Fruit fly (Drosophila melanogaster) whole organism, embryonic: ENCODE results near the gene Targ2.

Experiments
- Atf3 ChIP-seq: fragments of 200-800 bp; sonication (Bioruptor generic); optimal IDR thresholded peaks from 3 replicates; lab custom pipeline; 2016; ENCODE audit warnings: missing biosample characterization, missing genetic modification characterization
- Awh ChIP-seq: fragments of 200-800 bp; sonication (Bioruptor generic); IDR thresholded peaks from 2 replicates; pipeline ENCODE4, ENCODE4 v1.3.6; 2022; ENCODE audit warnings: missing biosample characterization, missing genetic modification characterization
- CG10147 ChIP-seq: fragments of 200-800 bp; sonication (Bioruptor generic); optimal IDR thresholded peaks from 2 replicates; lab custom pipeline; 2019; ENCODE audit warnings: missing biosample characterization, mild to moderate bottlenecking, missing genetic modification characterization, moderate library complexity
- CG11247 ChIP-seq: fragments of 200-800 bp; sonication (Bioruptor generic); IDR thresholded peaks from 2 replicates; pipeline ENCODE4 v1.3.6; 2022; ENCODE audit warnings: missing biosample characterization, missing genetic modification characterization
- CG13424 ChIP-seq: fragments of 200-800 bp; sonication (Bioruptor generic); optimal IDR thresholded peaks from 2 replicates; lab custom pipeline; 2019; ENCODE audit warnings: missing biosample characterization, mild to moderate bottlenecking, missing genetic modification characterization, moderate library complexity
- CG15601 ChIP-seq: fragments of 200-800 bp; sonication (Bioruptor generic); optimal IDR thresholded peaks from 3 replicates; lab custom pipeline; 2019; ENCODE audit warnings: missing biosample characterization, mild to moderate bottlenecking, missing genetic modification characterization, moderate library complexity
- CG16813 ChIP-seq: fragments of 200-800 bp; sonication (Bioruptor generic); IDR thresholded peaks from 3 replicates; pipeline ENCODE4 v1.3.6; 2022; ENCODE audit warnings: missing biosample characterization, missing genetic modification characterization; ENCODE audit not compliant: partially characterized antibody
- CG17328 ChIP-seq: fragments of 200-800 bp; sonication (Bioruptor generic); IDR thresholded peaks from 2 replicates; pipeline ENCODE4 v1.3.6; 2022; ENCODE audit warnings: missing biosample characterization, missing genetic modification characterization
- CG17361 ChIP-seq: fragments of 200-800 bp; sonication (Bioruptor generic); IDR thresholded peaks from 3 replicates; pipeline ENCODE4 v1.3.6; 2022; ENCODE audit warnings: missing biosample characterization, missing genetic modification characterization
- CG18262 ChIP-seq: fragments of 200-800 bp; optimal IDR thresholded peaks from 3 replicates; lab custom pipeline; 2019; ENCODE audit warnings: missing biosample characterization, mild to moderate bottlenecking, missing genetic modification characterization, moderate library complexity
- CG18599 ChIP-seq: fragments of 200-800 bp; sonication (Bioruptor generic); optimal IDR thresholded peaks from 3 replicates; lab custom pipeline; 2017; ENCODE audit warnings: missing biosample characterization, missing genetic modification characterization, mild to moderate bottlenecking, moderate library complexity, missing genetic modification reagents
- CG2120 ChIP-seq: fragments of 200-800 bp; sonication (Bioruptor generic); optimal IDR thresholded peaks from 3 replicates; lab custom pipeline; 2016; ENCODE audit warnings: missing biosample characterization, missing genetic modification characterization
- CG31441 ChIP-seq: fragments of 200-800 bp; sonication (Bioruptor generic); IDR thresholded peaks from 2 replicates; pipeline ENCODE4 v1.3.6; 2022; ENCODE audit warnings: missing biosample characterization, missing genetic modification characterization
- CG3726 ChIP-seq: fragments of 200-800 bp; sonication (Bioruptor generic); IDR thresholded peaks from 3 replicates; pipeline ENCODE4, ENCODE4 v1.3.6; 2022; ENCODE audit warnings: missing biosample characterization, missing genetic modification characterization
- CG4854 ChIP-seq: fragments of 200-800 bp; sonication (Bioruptor generic); optimal IDR thresholded peaks from 2 replicates; lab custom pipeline; 2016; ENCODE audit warnings: missing biosample characterization, missing genetic modification characterization, inconsistent platforms
- CG6654 ChIP-seq: fragments of 200-800 bp; sonication (Bioruptor generic); optimal IDR thresholded peaks from 2 replicates; lab custom pipeline; 2017; ENCODE audit warnings: missing biosample characterization, mild to moderate bottlenecking, missing genetic modification characterization
- CG7786 ChIP-seq: fragments of 200-800 bp; sonication (Bioruptor generic); optimal IDR thresholded peaks from 2 replicates; lab custom pipeline; 2016; ENCODE audit warnings: missing biosample characterization, missing genetic modification characterization
- CG8290 ChIP-seq, 3 experiments: fragments of 200-800 bp; sonication (Bioruptor generic); optimal IDR thresholded peaks; 2 replicates each; lab custom pipeline; 2016 to 2019; ENCODE audit warnings: missing biosample characterization in 3 of 3, missing genetic modification characterization in 3 of 3, mild to moderate bottlenecking in 2 of 3, moderate library complexity in 1 of 3
- CG8924 ChIP-seq: fragments of 200-800 bp; optimal IDR thresholded peaks from 3 replicates; lab custom pipeline; 2019; ENCODE audit warnings: missing biosample characterization, mild to moderate bottlenecking, missing genetic modification characterization, moderate library complexity
- CTCF ChIP-seq: fragments of 200-800 bp; sonication (Bioruptor generic); optimal IDR thresholded peaks from 2 replicates; lab custom pipeline; 2017; ENCODE audit warnings: missing biosample characterization, mild to moderate bottlenecking, missing genetic modification characterization, moderate library complexity
- Doc3 ChIP-seq: fragments of 200-800 bp; sonication (Bioruptor generic); IDR thresholded peaks from 3 replicates; pipeline ENCODE4 v1.3.6; 2022; ENCODE audit warnings: missing biosample characterization, missing genetic modification characterization; ENCODE audit not compliant: partially characterized antibody
- MBD-R2 ChIP-seq: fragments of 200-800 bp; sonication (Bioruptor generic); IDR thresholded peaks from 2 replicates; pipeline ENCODE4 v1.3.6; 2022; ENCODE audit warnings: missing biosample characterization, missing genetic modification characterization
- NfI ChIP-seq: fragments of 200-800 bp; sonication (Bioruptor generic); optimal IDR thresholded peaks from 3 replicates; lab custom pipeline; 2018; ENCODE audit warnings: missing biosample characterization, mild to moderate bottlenecking, missing genetic modification characterization, moderate library complexity
- Optix ChIP-seq: fragments of 200-800 bp; sonication (Bioruptor generic); IDR thresholded peaks from 3 replicates; pipeline ENCODE4 v1.3.6; 2022; ENCODE audit warnings: missing biosample characterization, missing genetic modification characterization
- Side ChIP-seq: fragments of 200-800 bp; sonication (Bioruptor generic); optimal IDR thresholded peaks from 2 replicates; lab custom pipeline; 2016; ENCODE audit warnings: missing biosample characterization, missing genetic modification characterization
- al ChIP-seq: fragments of 200-800 bp; sonication (Bioruptor generic); IDR thresholded peaks from 2 replicates; pipeline ENCODE4 v1.3.6; 2022; ENCODE audit warnings: missing biosample characterization, missing genetic modification characterization
- amos ChIP-seq: fragments of 200-800 bp; sonication (Bioruptor generic); IDR thresholded peaks from 2 replicates; pipeline ENCODE4 v1.3.6; 2022; ENCODE audit warnings: missing biosample characterization, missing genetic modification characterization; ENCODE audit not compliant: partially characterized antibody
- ap ChIP-seq: fragments of 200-800 bp; sonication (Bioruptor generic); IDR thresholded peaks from 2 replicates; pipeline ENCODE4 v1.3.6; 2022; ENCODE audit warnings: missing biosample characterization, missing genetic modification characterization
- bigmax ChIP-seq: fragments of 200-800 bp; sonication (Bioruptor generic); optimal IDR thresholded peaks from 2 replicates; lab custom pipeline; 2018; ENCODE audit warnings: missing biosample characterization, mild to moderate bottlenecking, missing genetic modification characterization
- cato ChIP-seq: fragments of 200-800 bp; sonication (Bioruptor generic); optimal IDR thresholded peaks from 2 replicates; lab custom pipeline; 2016; ENCODE audit warnings: missing biosample characterization, missing genetic modification characterization, borderline replicate concordance
- dati ChIP-seq: fragments of 200-800 bp; sonication (Bioruptor generic); IDR thresholded peaks from 2 replicates; pipeline ENCODE4 v1.3.6; 2022; ENCODE audit warnings: missing biosample characterization, missing genetic modification characterization
- dmrt99B ChIP-seq: fragments of 200-800 bp; sonication (Bioruptor generic); optimal IDR thresholded peaks from 2 replicates; lab custom pipeline; 2018; ENCODE audit warnings: missing biosample characterization, mild to moderate bottlenecking, missing genetic modification characterization, moderate library complexity
- dysf ChIP-seq: fragments of 200-800 bp; sonication (Bioruptor generic); IDR thresholded peaks from 3 replicates; pipeline ENCODE4 v1.3.6; 2022; ENCODE audit warnings: missing biosample characterization, missing genetic modification characterization
- emc ChIP-seq: fragments of 200-800 bp; sonication (Bioruptor generic); optimal IDR thresholded peaks from 2 replicates; lab custom pipeline; 2016; ENCODE audit warnings: missing biosample characterization, missing genetic modification characterization
- esg ChIP-seq: fragments of 200-800 bp; sonication (Bioruptor generic); conservative IDR thresholded peaks from 2 replicates; pipeline ENCODE4 v1.3.6; 2022; ENCODE audit warnings: missing biosample characterization, missing genetic modification characterization
- eve ChIP-seq, 2 experiments: fragments of >200 bp; optimal IDR thresholded peaks; 2 replicates each; lab custom pipeline; 2017; ENCODE audit warnings: missing biosample characterization in 2 of 2, missing genetic modification characterization in 2 of 2
- gcm ChIP-seq: fragments of 200-800 bp; sonication (Bioruptor generic); optimal IDR thresholded peaks from 2 replicates; lab custom pipeline; 2019; ENCODE audit warnings: missing biosample characterization, mild to moderate bottlenecking, missing genetic modification characterization, moderate library complexity
- hkb ChIP-seq, 2 experiments: fragments of 200-800 bp in 1 of 2; fragments of >200 bp in 1 of 2; sonication (Bioruptor generic) in 1 of 2; IDR thresholded peaks in 1 of 2; optimal IDR thresholded peaks in 1 of 2; 2 replicates each; pipeline versions ENCODE4 v1.3.6 to Lab custom; 2017 to 2022; ENCODE audit warnings: missing biosample characterization in 1 of 2, missing genetic modification characterization in 1 of 2
- ind ChIP-seq: fragments of 200-800 bp; sonication (Bioruptor generic); optimal IDR thresholded peaks from 3 replicates; lab custom pipeline; 2016; ENCODE audit warnings: missing biosample characterization, missing genetic modification characterization
- lola ChIP-seq, 3 experiments: fragments of >200 bp in 2 of 3; fragments of 200-800 bp in 1 of 3; sonication (Bioruptor generic) in 1 of 3; optimal IDR thresholded peaks; 2 replicates each; lab custom pipeline; 2017 to 2019; ENCODE audit warnings: missing biosample characterization in 3 of 3, missing genetic modification characterization in 3 of 3, mild to moderate bottlenecking in 1 of 3, moderate library complexity in 1 of 3
- pho ChIP-seq: fragments of 200-800 bp; sonication (Bioruptor generic); optimal IDR thresholded peaks from 2 replicates; lab custom pipeline; 2016; ENCODE audit warnings: missing biosample characterization, missing genetic modification characterization
- sna ChIP-seq: fragments of 200-800 bp; sonication (Bioruptor generic); IDR thresholded peaks from 2 replicates; pipeline ENCODE4 v1.3.6; 2022; ENCODE audit warnings: missing biosample characterization, missing genetic modification characterization; ENCODE audit not compliant: partially characterized antibody
- tin ChIP-seq: fragments of 200-800 bp; sonication (Bioruptor generic); optimal IDR thresholded peaks from 3 replicates; lab custom pipeline; 2016; ENCODE audit warnings: missing biosample characterization, missing genetic modification characterization
- tup ChIP-seq: fragments of 200-800 bp; sonication (Bioruptor generic); optimal IDR thresholded peaks from 2 replicates; lab custom pipeline; 2016; ENCODE audit warnings: missing biosample characterization, mild to moderate bottlenecking, missing genetic modification characterization, moderate library complexity
- twi ChIP-seq: fragments of 200-800 bp; optimal IDR thresholded peaks from 2 replicates; lab custom pipeline; 2019; ENCODE audit warnings: missing biosample characterization, mild to moderate bottlenecking, missing genetic modification characterization, moderate library complexity
- vnd ChIP-seq: fragments of 200-800 bp; sonication (Bioruptor generic); IDR thresholded peaks from 3 replicates; pipeline ENCODE4 v1.3.6; 2022; ENCODE audit warnings: missing biosample characterization, missing genetic modification characterization; ENCODE audit not compliant: partially characterized antibody
- wdn ChIP-seq: fragments of 200-800 bp; sonication (Bioruptor generic); IDR thresholded peaks from 2 replicates; pipeline ENCODE4 v1.3.6; 2022; ENCODE audit warnings: missing biosample characterization, missing genetic modification characterization
- wek ChIP-seq: fragments of 200-800 bp; sonication (Bioruptor generic); optimal IDR thresholded peaks from 3 replicates; lab custom pipeline; 2018; ENCODE audit warnings: missing biosample characterization, mild to moderate bottlenecking, missing genetic modification characterization, moderate library complexity

Targ2 gene

dm6 chr3L:21172527-21173253 lies 30.3 kb downstream of the Targ2 start, which contains the start of the genes chb and AsnS (continued):
- peak; percentile 92 for TF ChIP-seq dmrt99B (tag; lab: Kevin White, UChicago)
- TF ChIP-seq CTCF = no peak
- peak; percentile 95 for TF ChIP-seq dysf
- TF ChIP-seq wdn (GFP tag; lab: Robert Waterston, UW) = peak; percentile 93
- peak; percentile 32 for TF ChIP-seq tup (GFP tag; lab: Kevin White, UChicago)
- TF ChIP-seq wek (GFP tag; lab: Kevin White, UChicago) = no peak
- no peak for TF ChIP-seq amos (GFP tag; lab: Robert Waterston, UW)
- TF ChIP-seq lola (GFP tag; optimal IDR thresholded peaks at IDR 0.05; lab: Kevin White, UChicago) = peak in 1 of 3 experiments; percentile 63
- TF ChIP-seq CG8924 (tag; lab: Kevin White, UChicago) = peak; percentile 94
- peak; percentile 90 for TF ChIP-seq NfI (GFP tag; lab: Kevin White, UChicago)
- peak; percentile 87 for TF ChIP-seq CG10147
- peak; percentile 93 for TF ChIP-seq CG17328
- peak; percentile 41 for TF ChIP-seq CG7786 (GFP tag; lab: Kevin White, UChicago)
- TF ChIP-seq CG16813 (GFP tag; lab: Robert Waterston, UW) = no peak
- TF ChIP-seq al = peak; percentile 91
- peak; percentile 86 for TF ChIP-seq gcm (GFP tag; lab: Kevin White, UChicago)
- peak; percentile 78 for TF ChIP-seq cato (GFP tag; lab: Kevin White, UChicago)
- TF ChIP-seq ind (GFP tag; lab: Kevin White, UChicago) = peak; percentile 86
- TF ChIP-seq CG15601 (tag; lab: Kevin White, UChicago) = peak; percentile 51
- TF ChIP-seq dati (GFP tag; lab: Robert Waterston, UW) = peak; percentile 44; the same call in 1 of the 2 replicates
- TF ChIP-seq Awh = peak; percentile 95
- TF ChIP-seq CG11247 (GFP tag; lab: Robert Waterston, UW) = peak; percentile 87
- peak; percentile 85 for TF ChIP-seq ap
- peak; percentile 72 for TF ChIP-seq twi (tag; lab: Kevin White, UChicago)
- no peak for TF ChIP-seq vnd (GFP tag; lab: Robert Waterston, UW)
- peak; percentile 87 for TF ChIP-seq CG18599 (GFP tag; lab: Kevin White, UChicago)
- TF ChIP-seq CG17361 (GFP tag; lab: Robert Waterston, UW) = peak; percentile 92
- peak; percentile 51 for TF ChIP-seq Atf3
- TF ChIP-seq CG6654 (GFP tag; lab: Kevin White, UChicago) = peak; percentile 53
- peak; percentile 59 for TF ChIP-seq CG8290 (GFP tag; optimal IDR thresholded peaks at IDR 0.05; lab: Kevin White, UChicago)
- peak in 1 of 2 experiments; percentile 84 for TF ChIP-seq CG8290 (tag; optimal IDR thresholded peaks at IDR 0.05; lab: Kevin White, UChicago)
- no peak for TF ChIP-seq sna
- TF ChIP-seq CG31441 (GFP tag; lab: Robert Waterston, UW) = peak; percentile 88
- no peak for TF ChIP-seq Doc3
- TF ChIP-seq MBD-R2 (GFP tag; lab: Robert Waterston, UW) = peak; percentile 52
- TF ChIP-seq tin (GFP tag; lab: Kevin White, UChicago) = peak; percentile 72
- no peak for TF ChIP-seq bigmax (GFP tag; lab: Kevin White, UChicago)
- TF ChIP-seq CG13424 = peak; percentile 92
- peak; percentile 91 for TF ChIP-seq CG18262 (tag; lab: Kevin White, UChicago)
- TF ChIP-seq Side = peak; percentile 46
- TF ChIP-seq Optix (GFP tag; lab: Robert Waterston, UW) = no peak
- peak; percentile 52 for TF ChIP-seq CG4854 (GFP tag; lab: Kevin White, UChicago)
- TF ChIP-seq CG3726 (GFP tag; lab: Robert Waterston, UW) = peak; percentile 81
- TF ChIP-seq eve (GFP tag; optimal IDR thresholded peaks at IDR 0.05; lab: Kevin White, UChicago) = no peak
- no peak for TF ChIP-seq hkb (optimal IDR thresholded peaks at IDR 0.05; lab: Kevin White, UChicago)
- TF ChIP-seq hkb (GFP tag; IDR thresholded peaks at IDR 0.05; lab: Robert Waterston, UW) = peak; percentile 93
- peak; percentile 93 for TF ChIP-seq CG2120 (GFP tag; lab: Kevin White, UChicago)
- peak; percentile 89 for TF ChIP-seq esg
- peak; percentile 43 for TF ChIP-seq emc (GFP tag; lab: Kevin White, UChicago)
- peak; percentile 72 for TF ChIP-seq pho (GFP tag; lab: Kevin White, UChicago)
